Fruit fly (Drosophila melanogaster) whole organism, embryonic: ENCODE results near the gene CG34409.

Source experiments
- Atf-2 ChIP-seq: fragments of 200-800 bp; sonication (Bioruptor generic); optimal IDR thresholded peaks from 2 replicates; lab custom pipeline; 2016; ENCODE audit warnings: missing biosample characterization, missing genetic modification characterization
- Awh ChIP-seq: fragments of 200-800 bp; sonication (Bioruptor generic); IDR thresholded peaks from 2 replicates; pipeline ENCODE4, ENCODE4 v1.3.6; 2022; ENCODE audit warnings: missing biosample characterization, missing genetic modification characterization
- BEAF-32 ChIP-seq: fragments of 200-800 bp; sonication (Bioruptor generic); optimal IDR thresholded peaks from 3 replicates; lab custom pipeline; 2017; ENCODE audit warnings: missing biosample characterization, missing genetic modification characterization, mild to moderate bottlenecking, moderate library complexity, missing genetic modification reagents
- CG10267 ChIP-seq: fragments of 200-800 bp; sonication (Bioruptor generic); optimal IDR thresholded peaks from 2 replicates; lab custom pipeline; 2018; ENCODE audit warnings: missing biosample characterization, mild to moderate bottlenecking, missing genetic modification characterization, moderate library complexity
- CG10321 ChIP-seq: fragments of 200-800 bp; sonication (Bioruptor generic); IDR thresholded peaks from 2 replicates; pipeline ENCODE4 v1.3.6; 2022; ENCODE audit warnings: missing biosample characterization, missing genetic modification characterization
- CG10462 ChIP-seq: fragments of 200-800 bp; sonication (Bioruptor generic); optimal IDR thresholded peaks from 2 replicates; lab custom pipeline; 2016; ENCODE audit warnings: missing biosample characterization, missing genetic modification characterization
- CG11560 ChIP-seq: fragments of 200-800 bp; sonication (Bioruptor generic); IDR thresholded peaks from 3 replicates; pipeline ENCODE4 v1.3.6; 2022; ENCODE audit warnings: missing biosample characterization, missing genetic modification characterization
- CG11696 ChIP-seq: fragments of 200-800 bp; sonication (Bioruptor generic); IDR thresholded peaks from 2 replicates; pipeline ENCODE4 v1.3.6; 2022; ENCODE audit warnings: missing biosample characterization, missing genetic modification characterization
- CG12155 ChIP-seq: fragments of 200-800 bp; sonication (Bioruptor generic); optimal IDR thresholded peaks from 3 replicates; lab custom pipeline; 2016; ENCODE audit warnings: missing biosample characterization, missing genetic modification characterization
- CG12744 ChIP-seq: fragments of 200-800 bp; sonication (Bioruptor generic); optimal IDR thresholded peaks from 2 replicates; lab custom pipeline; 2016; ENCODE audit warnings: missing biosample characterization, missing genetic modification characterization
- CG13296 ChIP-seq: fragments of 200-800 bp; sonication (Bioruptor generic); optimal IDR thresholded peaks from 3 replicates; lab custom pipeline; 2018; ENCODE audit warnings: missing biosample characterization, mild to moderate bottlenecking, missing genetic modification characterization
- CG14965 ChIP-seq: fragments of 200-800 bp; sonication (Bioruptor generic); optimal IDR thresholded peaks from 2 replicates; lab custom pipeline; 2016; ENCODE audit warnings: missing biosample characterization, missing genetic modification characterization, borderline replicate concordance
- CG15514 ChIP-seq: fragments of 200-800 bp; sonication (Bioruptor generic); optimal IDR thresholded peaks from 3 replicates; lab custom pipeline; 2017; ENCODE audit warnings: missing biosample characterization, missing genetic modification characterization, mild to moderate bottlenecking, moderate library complexity, missing genetic modification reagents
- CG15696 ChIP-seq: fragments of 200-800 bp; sonication (Bioruptor generic); optimal IDR thresholded peaks from 2 replicates; lab custom pipeline; 2019; ENCODE audit warnings: missing biosample characterization, mild to moderate bottlenecking, missing genetic modification characterization, moderate library complexity
- CG1792 ChIP-seq: fragments of 200-800 bp; sonication (Bioruptor generic); optimal IDR thresholded peaks from 2 replicates; lab custom pipeline; 2016; ENCODE audit warnings: missing biosample characterization, missing genetic modification characterization
- CG18262 ChIP-seq: fragments of 200-800 bp; optimal IDR thresholded peaks from 3 replicates; lab custom pipeline; 2019; ENCODE audit warnings: missing biosample characterization, mild to moderate bottlenecking, missing genetic modification characterization, moderate library complexity
- CG1832 ChIP-seq: fragments of 200-800 bp; sonication (Bioruptor generic); optimal IDR thresholded peaks from 2 replicates; lab custom pipeline; 2017; ENCODE audit warnings: missing biosample characterization, mild to moderate bottlenecking, missing genetic modification characterization, inconsistent platforms
- CG32767 ChIP-seq: fragments of 200-800 bp; sonication (Bioruptor generic); IDR thresholded peaks from 2 replicates; pipeline ENCODE4 v1.3.6; 2022; ENCODE audit warnings: missing biosample characterization, missing genetic modification characterization
- CG33213 ChIP-seq: fragments of 200-800 bp; sonication (Bioruptor generic); optimal IDR thresholded peaks from 3 replicates; lab custom pipeline; 2016; ENCODE audit warnings: missing biosample characterization, missing genetic modification characterization
- CG4820 ChIP-seq: fragments of 200-800 bp; sonication (Bioruptor generic); optimal IDR thresholded peaks from 3 replicates; lab custom pipeline; 2016; ENCODE audit warnings: missing biosample characterization, missing genetic modification characterization
- CG6254 ChIP-seq: fragments of 200-800 bp; sonication (Bioruptor generic); optimal IDR thresholded peaks from 3 replicates; lab custom pipeline; 2017; ENCODE audit warnings: mild to moderate bottlenecking, missing biosample characterization, missing genetic modification reagents, missing genetic modification characterization
- CG7372 ChIP-seq: fragments of 200-800 bp; sonication (Bioruptor generic); IDR thresholded peaks from 2 replicates; pipeline ENCODE4 v1.3.6; 2022; ENCODE audit warnings: missing biosample characterization, missing genetic modification characterization
- CG8281 ChIP-seq: fragments of 200-800 bp; sonication (Bioruptor generic); optimal IDR thresholded peaks from 2 replicates; lab custom pipeline; 2018; ENCODE audit warnings: missing biosample characterization, mild to moderate bottlenecking, missing genetic modification characterization, moderate library complexity
- CG8924 ChIP-seq: fragments of 200-800 bp; optimal IDR thresholded peaks from 3 replicates; lab custom pipeline; 2019; ENCODE audit warnings: missing biosample characterization, mild to moderate bottlenecking, missing genetic modification characterization, moderate library complexity
- Drgx ChIP-seq: fragments of 200-800 bp; sonication (Bioruptor generic); IDR thresholded peaks from 2 replicates; pipeline ENCODE4 v1.3.6; 2022; ENCODE audit warnings: missing biosample characterization, missing genetic modification characterization
- GATAe ChIP-seq: fragments of 200-800 bp; sonication (Bioruptor generic); conservative IDR thresholded peaks from 2 replicates; pipeline ENCODE4 v1.3.6; 2022; ENCODE audit warnings: missing biosample characterization, missing genetic modification characterization
- Hmx ChIP-seq: fragments of 200-800 bp; sonication (Bioruptor generic); optimal IDR thresholded peaks from 2 replicates; lab custom pipeline; 2016; ENCODE audit warnings: missing biosample characterization, missing genetic modification characterization
- Hsf ChIP-seq: fragments of 200-800 bp; sonication (Bioruptor generic); optimal IDR thresholded peaks from 3 replicates; lab custom pipeline; 2016; ENCODE audit warnings: missing biosample characterization, missing genetic modification characterization
- NC2α ChIP-seq: fragments of 200-800 bp; sonication (Bioruptor generic); optimal IDR thresholded peaks from 2 replicates; lab custom pipeline; 2016; ENCODE audit warnings: missing biosample characterization, missing genetic modification characterization
- Sox102F ChIP-seq: fragments of 200-800 bp; sonication (Bioruptor generic); optimal IDR thresholded peaks from 2 replicates; lab custom pipeline; 2018; ENCODE audit warnings: missing biosample characterization, mild to moderate bottlenecking, missing genetic modification characterization, moderate library complexity
- Stat92E ChIP-seq, 3 experiments: fragments of >200 bp in 2 of 3; fragments of 200-800 bp in 1 of 3; sonication (Bioruptor generic) in 1 of 3; optimal IDR thresholded peaks; 2 replicates each; lab custom pipeline; 2017 to 2019; ENCODE audit warnings: missing biosample characterization in 3 of 3, missing genetic modification characterization in 3 of 3, mild to moderate bottlenecking in 1 of 3, moderate library complexity in 1 of 3
- bab2 ChIP-seq: fragments of 200-800 bp; sonication (Bioruptor generic); optimal IDR thresholded peaks from 2 replicates; lab custom pipeline; 2016; ENCODE audit warnings: missing biosample characterization, missing genetic modification characterization
- chm ChIP-seq: fragments of 200-800 bp; sonication (Bioruptor generic); IDR thresholded peaks from 2 replicates; pipeline ENCODE4 v1.3.6; 2022; ENCODE audit warnings: missing biosample characterization, missing genetic modification characterization
- chn ChIP-seq: fragments of 200-800 bp; sonication (Bioruptor generic); optimal IDR thresholded peaks from 2 replicates; lab custom pipeline; 2016; ENCODE audit warnings: missing biosample characterization, missing genetic modification characterization
- danr ChIP-seq: fragments of 200-800 bp; sonication (Bioruptor generic); IDR thresholded peaks from 2 replicates; pipeline ENCODE4 v1.3.6; 2022; ENCODE audit warnings: missing biosample characterization, missing genetic modification characterization
- ewg ChIP-seq: fragments of 200-800 bp; sonication (Bioruptor generic); optimal IDR thresholded peaks from 3 replicates; lab custom pipeline; 2017; ENCODE audit warnings: mild to moderate bottlenecking, missing biosample characterization, missing genetic modification reagents, missing genetic modification characterization
- gce ChIP-seq: fragments of 200-800 bp; sonication (Bioruptor generic); IDR thresholded peaks from 3 replicates; pipeline ENCODE4 v1.3.6; 2022; ENCODE audit warnings: missing biosample characterization, missing genetic modification characterization
- hkb ChIP-seq, 2 experiments: fragments of 200-800 bp in 1 of 2; fragments of >200 bp in 1 of 2; sonication (Bioruptor generic) in 1 of 2; IDR thresholded peaks in 1 of 2; optimal IDR thresholded peaks in 1 of 2; 2 replicates each; pipeline versions ENCODE4 v1.3.6 to Lab custom; 2017 to 2022; ENCODE audit warnings: missing biosample characterization in 1 of 2, missing genetic modification characterization in 1 of 2
- jigr1 ChIP-seq: fragments of 200-800 bp; sonication (Bioruptor generic); IDR thresholded peaks from 3 replicates; pipeline ENCODE4 v1.3.6; 2022; ENCODE audit warnings: missing biosample characterization, missing genetic modification characterization
- jing ChIP-seq: fragments of 200-800 bp; sonication (Bioruptor generic); optimal IDR thresholded peaks from 2 replicates; lab custom pipeline; 2018; ENCODE audit warnings: missing biosample characterization, mild to moderate bottlenecking, missing genetic modification characterization
- kah ChIP-seq: fragments of 200-800 bp; sonication (Bioruptor generic); optimal IDR thresholded peaks from 2 replicates; lab custom pipeline; 2018; ENCODE audit warnings: missing biosample characterization, mild to moderate bottlenecking, missing genetic modification characterization
- ken ChIP-seq: fragments of 200-800 bp; sonication (Bioruptor generic); IDR thresholded peaks from 3 replicates; pipeline ENCODE4 v1.3.6; 2022; ENCODE audit warnings: missing biosample characterization, missing genetic modification characterization
- luna ChIP-seq: fragments of 200-800 bp; sonication (Bioruptor generic); optimal IDR thresholded peaks from 2 replicates; lab custom pipeline; 2016; ENCODE audit warnings: missing biosample characterization, missing genetic modification characterization
- peb ChIP-seq: fragments of 200-800 bp; sonication (Bioruptor generic); IDR thresholded peaks from 2 replicates; pipeline ENCODE4 v1.3.6; 2022; ENCODE audit warnings: missing biosample characterization, missing genetic modification characterization
- phol ChIP-seq: fragments of 200-800 bp; sonication (Bioruptor generic); optimal IDR thresholded peaks from 3 replicates; lab custom pipeline; 2018; ENCODE audit warnings: missing biosample characterization, mild to moderate bottlenecking, missing genetic modification characterization, moderate library complexity
- pum ChIP-seq: fragments of 200-800 bp; sonication (Bioruptor generic); optimal IDR thresholded peaks from 2 replicates; lab custom pipeline; 2016; ENCODE audit warnings: missing biosample characterization, missing genetic modification characterization
- ranshi ChIP-seq: fragments of 200-800 bp; sonication (Bioruptor generic); IDR thresholded peaks from 2 replicates; pipeline ENCODE4 v1.3.6; 2022; ENCODE audit warnings: missing biosample characterization, missing genetic modification characterization
- shn ChIP-seq: fragments of 200-800 bp; sonication (Bioruptor generic); optimal IDR thresholded peaks from 3 replicates; lab custom pipeline; 2016; ENCODE audit warnings: missing biosample characterization, missing genetic modification characterization
- slou ChIP-seq: fragments of 200-800 bp; sonication (Bioruptor generic); optimal IDR thresholded peaks from 3 replicates; lab custom pipeline; 2016; ENCODE audit warnings: missing biosample characterization, missing genetic modification characterization
- unc-4 ChIP-seq: fragments of 200-800 bp; sonication (Bioruptor generic); IDR thresholded peaks from 2 replicates; pipeline ENCODE4 v1.3.6; 2022; ENCODE audit warnings: missing biosample characterization, missing genetic modification characterization; ENCODE audit not compliant: partially characterized antibody
- wek ChIP-seq: fragments of 200-800 bp; sonication (Bioruptor generic); optimal IDR thresholded peaks from 3 replicates; lab custom pipeline; 2018; ENCODE audit warnings: missing biosample characterization, mild to moderate bottlenecking, missing genetic modification characterization, moderate library complexity

CG34409 gene

DNA sequence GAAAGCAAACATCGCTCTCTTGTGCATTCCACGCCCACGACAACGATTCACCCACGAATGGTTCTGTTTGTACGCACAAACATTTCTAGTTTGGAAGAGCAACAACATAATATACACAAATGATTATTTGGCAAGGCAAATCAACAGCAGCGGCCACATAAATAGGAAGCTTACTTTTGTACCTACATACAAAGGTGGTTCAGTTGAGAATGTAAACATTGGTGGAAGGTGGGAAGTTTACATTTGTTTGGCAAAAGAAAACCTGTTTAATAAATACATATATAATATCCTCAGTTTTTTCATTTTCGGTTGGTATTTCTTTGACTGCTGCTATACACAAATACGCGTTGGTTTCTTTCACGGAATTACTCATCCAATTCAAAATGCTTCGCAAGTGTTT, 43.6 kb downstream of the CG34409 start (continued):
- TF ChIP-seq CG6254 (GFP tag; lab: Kevin White, UChicago) (peak; percentile 85), Awh (GFP tag; lab: Robert Waterston, UW) (no peak), wek (GFP tag; lab: Kevin White, UChicago) (peak; percentile 80), ranshi (GFP tag; lab: Robert Waterston, UW) (no peak), jigr1 (GFP tag; lab: Robert Waterston, UW) (no peak), Atf-2 (GFP tag; lab: Kevin White, UChicago) (peak; percentile 84), CG10321 (GFP tag; lab: Robert Waterston, UW) (no peak), CG33213 (GFP tag; lab: Kevin White, UChicago) (peak; percentile 82), Drgx (GFP tag; lab: Robert Waterston, UW) (no peak), CG14965 (GFP tag; lab: Kevin White, UChicago) (no peak), CG4820 (GFP tag; lab: Kevin White, UChicago) (peak; percentile 88), ken (GFP tag; lab: Robert Waterston, UW) (no peak), CG15696 (tag; lab: Kevin White, UChicago) (peak; percentile 69), jing (peak; percentile 83), Sox102F (GFP tag; lab: Kevin White, UChicago) (peak; percentile 90), phol (tag; lab: Kevin White, UChicago) (peak; percentile 88), ewg (GFP tag; lab: Kevin White, UChicago) (peak; percentile 80), danr (GFP tag; lab: Robert Waterston, UW) (no peak), CG11560 (tag; lab: Robert Waterston, UW) (no peak), gce (no peak), unc-4 (GFP tag; lab: Robert Waterston, UW) (no peak), CG8281 (tag; lab: Kevin White, UChicago) (peak; percentile 78), CG1792 (peak; percentile 71), pum (peak; percentile 73), CG15514 (GFP tag; lab: Kevin White, UChicago) (peak; percentile 87), Hsf (GFP tag; lab: Kevin White, UChicago) (peak; percentile 89), CG18262 (tag; lab: Kevin White, UChicago) (peak; percentile 89), Stat92E (GFP tag; optimal IDR thresholded peaks at IDR 0.05; lab: Kevin White, UChicago) (peak in 1 of 3 experiments; percentile 49), BEAF-32 (GFP tag; lab: Kevin White, UChicago) (no peak), CG8924 (tag; lab: Kevin White, UChicago) (peak; percentile 92), peb (GFP tag; lab: Robert Waterston, UW) (no peak), kah (GFP tag; lab: Kevin White, UChicago) (peak; percentile 58), CG12155 (peak; percentile 77), GATAe (GFP tag; lab: Robert Waterston, UW) (no peak), luna (peak; percentile 44), CG1832 (GFP tag; lab: Kevin White, UChicago) (no peak), CG12744 (GFP tag; lab: Kevin White, UChicago) (peak; percentile 87), chm (GFP tag; lab: Robert Waterston, UW) (no peak), shn (GFP tag; lab: Kevin White, UChicago) (peak; percentile 82), CG10267 (peak; percentile 79), slou (peak; percentile 63), bab2 (GFP tag; lab: Kevin White, UChicago) (peak; percentile 86), CG13296 (GFP tag; lab: Kevin White, UChicago) (peak; percentile 87), NC2α (GFP tag; lab: Kevin White, UChicago) (peak; percentile 72), CG7372 (GFP tag; lab: Robert Waterston, UW) (no peak), hkb (optimal IDR thresholded peaks at IDR 0.05; lab: Kevin White, UChicago) (no peak), hkb (GFP tag; IDR thresholded peaks at IDR 0.05; lab: Robert Waterston, UW) (no peak), CG10462 (GFP tag; lab: Kevin White, UChicago) (peak; percentile 70), chn (GFP tag; lab: Kevin White, UChicago) (peak; percentile 84), CG11696 (GFP tag; lab: Robert Waterston, UW) (no peak), CG32767 (GFP tag; lab: Robert Waterston, UW) (no peak), Hmx (GFP tag; lab: Kevin White, UChicago) (peak; percentile 23)
